Fruit fly (Drosophila melanogaster) whole organism, wandering third instar larva: Measurements from ENCODE around the gene CG32147.

ENCODE experiments used
- Abd-B ChIP-seq: fragments of >200 bp; optimal IDR thresholded peaks from 2 replicates; lab custom pipeline; 2017; ENCODE audit warnings: missing biosample characterization, missing genetic modification characterization
- CG32264 ChIP-seq: fragments of 200-800 bp; sonication (Bioruptor generic); optimal IDR thresholded peaks from 2 replicates; lab custom pipeline; 2016; ENCODE audit warnings: missing biosample characterization, missing genetic modification characterization
- CG9705 ChIP-seq: fragments of 200-800 bp; sonication (Bioruptor generic); optimal IDR thresholded peaks from 2 replicates; lab custom pipeline; 2018; ENCODE audit warnings: missing biosample characterization, mild to moderate bottlenecking, missing genetic modification characterization
- CrebA ChIP-seq: fragments of 200-800 bp; sonication (Bioruptor generic); optimal IDR thresholded peaks from 2 replicates; lab custom pipeline; 2016; ENCODE audit warnings: missing biosample characterization, mild to moderate bottlenecking, missing genetic modification characterization, borderline replicate concordance
- Dfd ChIP-seq: fragments of >200 bp; optimal IDR thresholded peaks from 2 replicates; lab custom pipeline; 2017; ENCODE audit warnings: missing biosample characterization, missing genetic modification characterization
- Dif ChIP-seq: fragments of 200-275, 200-300 bp; sonication (Bioruptor generic); optimal IDR thresholded peaks from 2 replicates; lab custom pipeline; 2018; ENCODE audit warnings: missing biosample characterization, missing genetic modification characterization; ENCODE audit not compliant: partially characterized antibody
- GATAd ChIP-seq: sonication (Bioruptor generic); optimal IDR thresholded peaks from 2 replicates; lab custom pipeline; 2016; ENCODE audit warnings: missing biosample characterization, missing genetic modification characterization
- HLH106 ChIP-seq: fragments of 200-800 bp; optimal IDR thresholded peaks from 3 replicates; lab custom pipeline; 2019; ENCODE audit warnings: missing biosample characterization, mild to moderate bottlenecking, missing genetic modification characterization, moderate library complexity
- Hnf4 ChIP-seq: fragments of 200-800 bp; sonication (Bioruptor generic); optimal IDR thresholded peaks from 2 replicates; lab custom pipeline; 2016; ENCODE audit warnings: missing biosample characterization, mild to moderate bottlenecking, missing genetic modification characterization
- Hr78 ChIP-seq: fragments of >200 bp; optimal IDR thresholded peaks from 2 replicates; lab custom pipeline; 2017; ENCODE audit warnings: missing biosample characterization, missing genetic modification characterization
- Hr83 ChIP-seq: fragments of 200-300 bp; sonication (Bioruptor generic); optimal IDR thresholded peaks from 2 replicates; lab custom pipeline; 2016; ENCODE audit warnings: missing biosample characterization, mild to moderate bottlenecking, missing genetic modification characterization, moderate library complexity; ENCODE audit not compliant: poor library complexity, severe bottlenecking
- Jra ChIP-seq: sonication (Bioruptor generic); optimal IDR thresholded peaks from 2 replicates; lab custom pipeline; 2016; ENCODE audit warnings: missing biosample characterization, missing genetic modification characterization
- Mio ChIP-seq: sonication (Bioruptor generic); optimal IDR thresholded peaks from 2 replicates; lab custom pipeline; 2016; ENCODE audit warnings: missing biosample characterization, missing genetic modification characterization
- Myc ChIP-seq: fragments of >200 bp; optimal IDR thresholded peaks from 2 replicates; lab custom pipeline; 2017
- N ChIP-seq: fragments of >200 bp; optimal IDR thresholded peaks from 2 replicates; lab custom pipeline; 2018; ENCODE audit warnings: missing biosample characterization, missing external identifiers, missing genetic modification characterization
- OdsH ChIP-seq: fragments of 200-800 bp; sonication (Bioruptor generic); optimal IDR thresholded peaks from 2 replicates; lab custom pipeline; 2016; ENCODE audit warnings: missing biosample characterization, mild to moderate bottlenecking, missing genetic modification characterization
- Rel ChIP-seq, 2 experiments: fragments of 200-800 bp; sonication (Bioruptor generic) in 1 of 2; optimal IDR thresholded peaks; 2 replicates in 1 of 2; 3 replicates in 1 of 2; lab custom pipeline; 2016 to 2019; ENCODE audit warnings: mild to moderate bottlenecking in 2 of 2, missing biosample characterization in 2 of 2, missing genetic modification characterization in 2 of 2, moderate library complexity in 1 of 2
- Sp1 ChIP-seq: fragments of 200-800 bp; sonication (Bioruptor generic); optimal IDR thresholded peaks from 3 replicates; lab custom pipeline; 2019; ENCODE audit warnings: missing biosample characterization, mild to moderate bottlenecking, missing genetic modification characterization, moderate library complexity
- Vsx2 ChIP-seq: fragments of 200-300, 225-300 bp; sonication (Bioruptor generic); optimal IDR thresholded peaks from 2 replicates; lab custom pipeline; 2018; ENCODE audit warnings: missing biosample characterization, missing genetic modification characterization; ENCODE audit not compliant: partially characterized antibody
- br ChIP-seq: fragments of 200-800 bp; sonication (Bioruptor generic); optimal IDR thresholded peaks from 2 replicates; lab custom pipeline; 2016; ENCODE audit warnings: missing biosample characterization, missing genetic modification characterization
- brk ChIP-seq: fragments of 200-800 bp; sonication (Bioruptor generic); optimal IDR thresholded peaks from 2 replicates; lab custom pipeline; 2016; ENCODE audit warnings: missing biosample characterization, mild to moderate bottlenecking, missing genetic modification characterization
- dl ChIP-seq, 2 experiments: fragments of 175-275, 200-275 bp in 1 of 2; fragments of 200-275 bp in 1 of 2; sonication (Bioruptor generic); optimal IDR thresholded peaks; lab custom pipeline; 2018; ENCODE audit warnings: mild to moderate bottlenecking in 2 of 2, missing biosample characterization in 2 of 2, missing genetic modification characterization in 2 of 2, moderate library complexity in 2 of 2; ENCODE audit not compliant: partially characterized antibody in 2 of 2, insufficient read depth in 1 of 2
- dmrt93B ChIP-seq: fragments of 200-800 bp; sonication (Bioruptor generic); optimal IDR thresholded peaks from 2 replicates; lab custom pipeline; 2018; ENCODE audit warnings: missing biosample characterization, mild to moderate bottlenecking, missing genetic modification characterization
- dsf ChIP-seq: sonication (Bioruptor generic); optimal IDR thresholded peaks from 2 replicates; lab custom pipeline; 2016; ENCODE audit warnings: missing biosample characterization, missing genetic modification characterization, borderline replicate concordance
- ey ChIP-seq: fragments of 200-800 bp; sonication (Bioruptor generic); optimal IDR thresholded peaks from 2 replicates; lab custom pipeline; 2016; ENCODE audit warnings: missing biosample characterization, missing genetic modification characterization
- foxo ChIP-seq, 2 experiments: fragments of 200-800 bp; sonication (Bioruptor generic); optimal IDR thresholded peaks; 2 replicates in 1 of 2; 3 replicates in 1 of 2; lab custom pipeline; 2016 to 2017; ENCODE audit warnings: missing biosample characterization in 2 of 2, missing genetic modification characterization in 2 of 2
- fru ChIP-seq: fragments of 200-800 bp; sonication (Bioruptor generic); optimal IDR thresholded peaks from 3 replicates; lab custom pipeline; 2016; ENCODE audit warnings: missing biosample characterization, mild to moderate bottlenecking, missing genetic modification characterization
- h ChIP-seq: fragments of 200-800 bp; sonication (Bioruptor generic); optimal IDR thresholded peaks from 3 replicates; lab custom pipeline; 2016; ENCODE audit warnings: missing biosample characterization, mild to moderate bottlenecking, missing genetic modification characterization
- jim ChIP-seq: fragments of 175-275, 200-325 bp; sonication (Bioruptor generic); optimal IDR thresholded peaks from 2 replicates; lab custom pipeline; 2016; ENCODE audit warnings: missing biosample characterization, mild to moderate bottlenecking, missing genetic modification characterization
- lola ChIP-seq: fragments of >200 bp; optimal IDR thresholded peaks from 2 replicates; lab custom pipeline; 2017; ENCODE audit warnings: missing biosample characterization, missing genetic modification characterization
- pan ChIP-seq: fragments of >200 bp; optimal IDR thresholded peaks from 2 replicates; lab custom pipeline; 2017
- psq ChIP-seq: fragments of 200-800 bp; sonication (Bioruptor generic); optimal IDR thresholded peaks from 3 replicates; lab custom pipeline; 2017; ENCODE audit warnings: missing biosample characterization, mild to moderate bottlenecking, missing genetic modification characterization, moderate library complexity
- rgr ChIP-seq: fragments of 200-800 bp; sonication (Bioruptor generic); optimal IDR thresholded peaks from 3 replicates; lab custom pipeline; 2016; ENCODE audit warnings: missing biosample characterization, mild to moderate bottlenecking, missing genetic modification characterization
- sage ChIP-seq: fragments of 200-800 bp; sonication (Bioruptor generic); optimal IDR thresholded peaks from 2 replicates; lab custom pipeline; 2016; ENCODE audit warnings: missing biosample characterization, mild to moderate bottlenecking, missing genetic modification characterization
- sv ChIP-seq: fragments of 200-800 bp; sonication (Bioruptor generic); optimal IDR thresholded peaks from 3 replicates; lab custom pipeline; 2016; ENCODE audit warnings: missing biosample characterization, missing genetic modification characterization
- tai ChIP-seq: sonication (Bioruptor generic); optimal IDR thresholded peaks from 2 replicates; lab custom pipeline; 2016; ENCODE audit warnings: missing biosample characterization, missing genetic modification characterization
- usp ChIP-seq: fragments of >200 bp; optimal IDR thresholded peaks from 2 replicates; lab custom pipeline; 2017; ENCODE audit warnings: missing biosample characterization, missing genetic modification characterization
- woc ChIP-seq: sonication (Bioruptor generic); optimal IDR thresholded peaks from 2 replicates; lab custom pipeline; 2016; ENCODE audit warnings: missing biosample characterization, mild to moderate bottlenecking, missing genetic modification characterization

Gene CG32147

dm6 chr3L:15143638-15144600 is at the start of gene CG32147, which contains the start of gene Pex3:
Gene CG32147 (minus strand): TSS chr3L:15144059.
Gene Pex3 (plus strand): TSS chr3L:15144355.
- TF ChIP-seq lola (no peak), Vsx2 (GFP tag; lab: Kevin White, UChicago) (no peak), GATAd (GFP tag; lab: Kevin White, UChicago) (no peak), h (GFP tag; lab: Kevin White, UChicago) (peak; percentile 32), dl (GFP tag; optimal IDR thresholded peaks at IDR 0.05; lab: Kevin White, UChicago; ENCODE audit: insufficient read depth in 1 of 2, partially characterized antibody in 2 of 2) (no peak), Rel (GFP tag; optimal IDR thresholded peaks at IDR 0.05; lab: Kevin White, UChicago) (no peak), Rel (tag; optimal IDR thresholded peaks at IDR 0.05; lab: Kevin White, UChicago) (peak; percentile 78), woc (GFP tag; lab: Kevin White, UChicago) (peak; percentile 22), CG9705 (no peak), Dfd (no peak), foxo (GFP tag; optimal IDR thresholded peaks at IDR 0.05; lab: Kevin White, UChicago) (peak in 1 of 2 experiments; percentile 15), Sp1 (peak; percentile 6), ey (no peak), Hnf4 (GFP tag; lab: Kevin White, UChicago) (peak; percentile 32), Jra (GFP tag; lab: Kevin White, UChicago) (peak; percentile 5), usp (GFP tag; lab: Kevin White, UChicago) (no peak), brk (peak; percentile 57), Dif (GFP tag; lab: Kevin White, UChicago) (no peak)

- no peak for TF ChIP-seq ey
- peak; percentile 61 for TF ChIP-seq woc (GFP tag; lab: Kevin White, UChicago)
Measured at dm6 chr3L:15192172-15192571, 48.3 kb upstream of the CG32147 start.

dm6 chr3L:15189707-15190106 is 45.8 kb upstream of the CG32147 start:
- peak; percentile 41 for TF ChIP-seq woc (GFP tag; lab: Kevin White, UChicago)
- TF ChIP-seq usp (GFP tag; lab: Kevin White, UChicago): no peak
- TF ChIP-seq tai (GFP tag; lab: Kevin White, UChicago): no peak

- no peak for TF ChIP-seq Mio (GFP tag; lab: Kevin White, UChicago)
- peak; percentile 23 for TF ChIP-seq HLH106 (tag; lab: Kevin White, UChicago)
- no peak for TF ChIP-seq Jra (GFP tag; lab: Kevin White, UChicago)
- TF ChIP-seq sv: no peak
- TF ChIP-seq h (GFP tag; lab: Kevin White, UChicago): peak; percentile 25
- peak; percentile 8 for TF ChIP-seq Sp1
- no peak for TF ChIP-seq Abd-B
- TF ChIP-seq brk: no peak
- TF ChIP-seq dl (GFP tag; optimal IDR thresholded peaks at IDR 0.05; lab: Kevin White, UChicago; ENCODE audit: insufficient read depth in 1 of 2, partially characterized antibody in 2 of 2): no peak
- no peak for TF ChIP-seq usp (GFP tag; lab: Kevin White, UChicago)
- TF ChIP-seq Hr83 (GFP tag; lab: Kevin White, UChicago): no peak
- peak; percentile 31 for TF ChIP-seq br (GFP tag; lab: Kevin White, UChicago)
- TF ChIP-seq N: no peak
- no peak for TF ChIP-seq CG9705
- no peak for TF ChIP-seq Myc
- peak; percentile 27 for TF ChIP-seq Hnf4 (GFP tag; lab: Kevin White, UChicago)
- no peak for TF ChIP-seq jim
- no peak for TF ChIP-seq Hr78
- no peak for TF ChIP-seq sage (GFP tag; lab: Kevin White, UChicago)
- TF ChIP-seq Dif (GFP tag; lab: Kevin White, UChicago): no peak
- TF ChIP-seq ey: peak; percentile 38
- TF ChIP-seq lola: no peak
- TF ChIP-seq psq (GFP tag; lab: Kevin White, UChicago): peak; percentile 53
- TF ChIP-seq tai (GFP tag; lab: Kevin White, UChicago): peak; percentile 3
- TF ChIP-seq fru: peak; percentile 62
- no peak for TF ChIP-seq OdsH (GFP tag; lab: Kevin White, UChicago)
- no peak for TF ChIP-seq CG32264
- TF ChIP-seq Rel (GFP tag; optimal IDR thresholded peaks at IDR 0.05; lab: Kevin White, UChicago): no peak
- TF ChIP-seq Rel (tag; optimal IDR thresholded peaks at IDR 0.05; lab: Kevin White, UChicago): no peak
- no peak for TF ChIP-seq CrebA (GFP tag; lab: Kevin White, UChicago)
- no peak for TF ChIP-seq pan
- no peak for TF ChIP-seq woc (GFP tag; lab: Kevin White, UChicago)
- peak; percentile 43 for TF ChIP-seq dmrt93B
- no peak for TF ChIP-seq dsf (GFP tag; lab: Kevin White, UChicago)
- TF ChIP-seq Dfd: no peak
- TF ChIP-seq foxo (GFP tag; optimal IDR thresholded peaks at IDR 0.05; lab: Kevin White, UChicago): peak in 1 of 2 experiments; percentile 69
- no peak for TF ChIP-seq Vsx2 (GFP tag; lab: Kevin White, UChicago)
- no peak for TF ChIP-seq GATAd (GFP tag; lab: Kevin White, UChicago)
- TF ChIP-seq rgr (GFP tag; lab: Kevin White, UChicago): peak; percentile 20
Measured at dm6 chr3L:15188735-15189134, 44.9 kb upstream of the CG32147 start.
